Worm (Caenorhabditis elegans): ENCODE results near the gene sdf-9.

The sdf-9 gene

DNA sequence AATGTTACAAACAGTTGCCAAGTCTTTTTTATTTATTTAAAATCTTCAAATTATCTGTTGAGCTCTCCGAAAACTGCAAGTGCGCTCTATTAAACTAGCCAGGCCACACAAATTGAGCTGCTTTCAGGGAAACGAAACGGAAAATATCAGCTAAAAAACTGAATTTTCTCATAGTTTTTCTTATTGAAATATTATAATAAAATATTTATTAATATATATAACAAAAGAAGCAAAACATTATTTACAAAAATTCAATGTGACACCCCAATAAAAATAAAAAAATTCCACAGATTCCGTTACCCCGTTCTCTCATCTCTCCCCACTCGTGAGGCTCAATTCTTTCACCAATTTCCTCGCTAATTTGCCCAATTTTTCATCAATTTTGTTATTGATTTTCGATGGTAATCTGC, 34.5 kb downstream of the sdf-9 start:
- TF ChIP-seq daf-19 (GFP tag; conservative IDR thresholded peaks at IDR 0.05) (no peak), snpc-4 (tag; optimal IDR thresholded peaks at IDR 0.05) (no peak), lin-38 (GFP tag; IDR thresholded peaks at IDR 0.05) (peak; percentile 72), ces-1 (GFP tag; optimal IDR thresholded peaks at IDR 0.05) (no peak), saeg-2 (GFP tag; IDR thresholded peaks at IDR 0.05) (no peak), hlh-30 (tag; optimal IDR thresholded peaks at IDR 0.05; ENCODE audit: insufficient read depth) (no peak), mep-1 (tag; optimal IDR thresholded peaks at IDR 0.05) (peak; percentile 19), mes-2 (tag; optimal IDR thresholded peaks at IDR 0.05; ENCODE audit: poor library complexity, severe bottlenecking) (peak; percentile 67), lsy-2 (tag; optimal IDR thresholded peaks at IDR 0.05) (peak in 1 of 2 experiments; percentile 39), dmd-9 (GFP tag; IDR thresholded peaks at IDR 0.05) (no peak), unc-130 (GFP tag; optimal IDR thresholded peaks at IDR 0.05) (no peak), zfp-3 (GFP tag; conservative IDR thresholded peaks at IDR 0.05) (no peak), lin-15B (tag; optimal IDR thresholded peaks at IDR 0.05) (no peak), hif-1 (tag; optimal IDR thresholded peaks at IDR 0.05) (peak in 1 of 2 experiments; percentile 64), dpl-1 (GFP tag; optimal IDR thresholded peaks at IDR 0.05) (no peak), snpc-1.2 (GFP tag; IDR thresholded peaks at IDR 0.05) (no peak), nhr-48 (tag; optimal IDR thresholded peaks at IDR 0.05) (no peak), ceh-82 (tag; optimal IDR thresholded peaks at IDR 0.05) (no peak), vab-7 (GFP tag; IDR thresholded peaks at IDR 0.05) (0 out of 2 replicates have a peak, but pooled peaks have one; percentile 9), pha-4 (GFP tag; IDR thresholded peaks at IDR 0.05) (no peak), pha-4 (tag; optimal IDR thresholded peaks at IDR 0.05) (no peak), tra-1 (GFP tag; IDR thresholded peaks at IDR 0.05) (no peak), aha-1 (tag) (peak; percentile 64), jun-1 (tag; optimal IDR thresholded peaks at IDR 0.05) (no peak), duxl-1 (tag; optimal IDR thresholded peaks at IDR 0.05; ENCODE audit: poor library complexity) (no peak), attf-4 (tag; optimal IDR thresholded peaks at IDR 0.05) (no peak), D1046.2 (GFP tag; IDR thresholded peaks at IDR 0.05) (no peak), ceh-62 (tag; optimal IDR thresholded peaks at IDR 0.05) (no peak), ZK546.5 (tag; optimal IDR thresholded peaks at IDR 0.05) (no peak), cey-2 (tag; optimal IDR thresholded peaks at IDR 0.05; ENCODE audit: borderline replicate concordance, insufficient read depth) (no peak)

DNA sequence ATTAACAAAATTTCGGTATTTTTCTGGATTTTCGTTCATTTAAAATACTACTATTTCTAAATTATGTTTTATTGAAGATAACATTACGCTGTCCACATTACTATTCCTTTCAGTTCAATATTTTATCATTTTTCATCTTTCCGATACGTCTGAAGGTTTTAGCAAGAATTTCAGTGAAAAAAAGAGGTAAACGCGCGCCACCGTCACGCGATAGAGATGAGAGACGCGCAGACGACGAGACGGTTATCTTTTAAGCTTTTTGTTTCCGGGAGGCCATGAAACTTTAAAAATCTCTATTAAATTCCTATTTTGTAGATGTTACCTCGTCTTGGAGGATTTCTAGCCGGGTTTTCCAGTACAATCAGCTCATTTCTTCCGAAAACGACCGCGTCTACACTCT, 39.7 kb downstream of the sdf-9 start, which contains the start of gene mrps-12:
TSS of gene mrps-12 (plus strand) at position 316 of the 400 bp plus-strand sequence.
- peak; percentile 23 for TF ChIP-seq hlh-30 (tag; optimal IDR thresholded peaks at IDR 0.05; ENCODE audit: insufficient read depth)
- TF ChIP-seq mep-1 (tag; optimal IDR thresholded peaks at IDR 0.05): peak; percentile 11
- TF ChIP-seq nhr-6 (tag; optimal IDR thresholded peaks at IDR 0.05): peak; percentile 3
- peak; percentile 63 for TF ChIP-seq lin-38 (GFP tag; IDR thresholded peaks at IDR 0.05)
- peak; percentile 55 for TF ChIP-seq mes-2 (tag; optimal IDR thresholded peaks at IDR 0.05; ENCODE audit: poor library complexity, severe bottlenecking)
- TF ChIP-seq aha-1 (tag): peak; percentile 43
- no peak for TF ChIP-seq zfp-2 (tag; optimal IDR thresholded peaks at IDR 0.05)
- TF ChIP-seq gei-8 (GFP tag; optimal IDR thresholded peaks at IDR 0.05): no peak
- no peak for TF ChIP-seq daf-16 (GFP tag; optimal IDR thresholded peaks at IDR 0.05)
- peak; percentile 0 for TF ChIP-seq daf-16 (tag; optimal IDR thresholded peaks at IDR 0.05)
- TF ChIP-seq sdz-12 (GFP tag; optimal IDR thresholded peaks at IDR 0.05): no peak
- peak in 1 of 2 experiments; percentile 23 for TF ChIP-seq lsy-2 (tag; optimal IDR thresholded peaks at IDR 0.05)

DNA sequence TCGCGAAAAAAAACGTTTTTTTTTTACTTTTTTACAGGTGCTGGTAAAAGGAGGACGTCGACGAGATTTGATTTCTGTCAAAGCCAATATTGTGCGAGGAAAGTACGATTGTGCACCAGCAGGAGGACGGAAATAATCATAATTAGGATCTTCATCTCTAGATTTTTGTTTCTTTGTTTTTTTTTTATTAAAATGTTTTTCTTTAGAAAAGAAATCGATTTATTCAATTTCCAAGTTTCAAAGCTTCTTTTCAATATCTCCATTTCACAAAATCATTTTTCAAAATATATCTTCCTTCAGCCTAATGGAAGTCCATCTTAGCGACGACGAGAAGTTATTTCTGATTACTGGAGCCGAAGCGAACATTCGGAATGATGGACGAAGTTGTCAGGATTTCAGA, 40.5 kb downstream of the sdf-9 start, which contains the start of gene exos-7:
TSS of gene exos-7 (plus strand) at position 301 of the 400 bp plus-strand sequence.
- TF ChIP-seq nhr-41 (GFP tag; IDR thresholded peaks at IDR 0.05): no peak
- TF ChIP-seq mxl-3 (GFP tag; optimal IDR thresholded peaks at IDR 0.05): no peak
- TF ChIP-seq Y5F2A.4 (GFP tag; optimal IDR thresholded peaks at IDR 0.05): no peak
- TF ChIP-seq fos-1 (tag; optimal IDR thresholded peaks at IDR 0.05): no peak
- TF ChIP-seq lin-29 (GFP tag; IDR thresholded peaks at IDR 0.05): no peak
- no peak for TF ChIP-seq snpc-1.2 (GFP tag; IDR thresholded peaks at IDR 0.05)
- no peak for TF ChIP-seq pha-4 (GFP tag; IDR thresholded peaks at IDR 0.05)
- TF ChIP-seq pha-4 (tag; optimal IDR thresholded peaks at IDR 0.05): no peak
- TF ChIP-seq F26F4.8 (GFP tag; conservative IDR thresholded peaks at IDR 0.05): no peak
